Worm (Caenorhabditis elegans): ENCODE results near the gene sri-9.

DNA sequence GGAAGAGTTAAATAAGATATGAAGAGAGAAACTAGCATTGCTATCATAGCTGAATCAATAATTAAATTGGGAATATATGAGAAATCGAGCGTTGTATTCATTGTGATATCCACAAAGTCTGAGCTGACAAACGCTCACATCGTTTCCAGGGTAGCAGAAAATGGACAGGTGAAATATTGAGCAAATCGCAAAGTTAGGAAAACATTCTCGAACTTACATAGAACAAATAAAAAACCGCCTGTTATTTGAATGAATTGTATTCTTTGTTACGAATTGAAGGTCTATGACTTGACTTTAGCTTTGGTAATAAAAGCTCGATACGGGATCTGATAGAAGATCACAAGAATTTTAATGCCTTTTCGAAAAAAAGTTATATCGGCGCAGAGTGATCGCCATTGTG lies 34.6 kb downstream of the sri-9 start, which contains the start of gene srz-94:
- TF ChIP-seq pha-4 (tag; optimal IDR thresholded peaks at IDR 0.05) (no peak), sea-2 (GFP tag; IDR thresholded peaks at IDR 0.05) (no peak), ceh-79 (tag; optimal IDR thresholded peaks at IDR 0.05) (no peak), unc-62 (GFP tag; optimal IDR thresholded peaks at IDR 0.05) (no peak), atf-7 (tag; optimal IDR thresholded peaks at IDR 0.05) (no peak), ceh-40 (GFP tag; IDR thresholded peaks at IDR 0.05) (no peak), ama-1 (optimal IDR thresholded peaks at IDR 0.05) (no peak), ama-1 (GFP tag; optimal IDR thresholded peaks at IDR 0.05) (no peak), let-607 (tag; optimal IDR thresholded peaks at IDR 0.05) (no peak), hlh-26 (GFP tag; conservative IDR thresholded peaks at IDR 0.05) (no peak), efl-1 (GFP tag; optimal IDR thresholded peaks at IDR 0.05) (no peak), Y79H2A.3 (GFP tag; conservative IDR thresholded peaks at IDR 0.05) (no peak), K11D2.4 (GFP tag; IDR thresholded peaks at IDR 0.05) (no peak), hlh-12 (tag; optimal IDR thresholded peaks at IDR 0.05) (no peak)
